Fruit fly (Drosophila melanogaster): ENCODE measurements around the gene Tango5.

The Tango5 gene

DNA sequence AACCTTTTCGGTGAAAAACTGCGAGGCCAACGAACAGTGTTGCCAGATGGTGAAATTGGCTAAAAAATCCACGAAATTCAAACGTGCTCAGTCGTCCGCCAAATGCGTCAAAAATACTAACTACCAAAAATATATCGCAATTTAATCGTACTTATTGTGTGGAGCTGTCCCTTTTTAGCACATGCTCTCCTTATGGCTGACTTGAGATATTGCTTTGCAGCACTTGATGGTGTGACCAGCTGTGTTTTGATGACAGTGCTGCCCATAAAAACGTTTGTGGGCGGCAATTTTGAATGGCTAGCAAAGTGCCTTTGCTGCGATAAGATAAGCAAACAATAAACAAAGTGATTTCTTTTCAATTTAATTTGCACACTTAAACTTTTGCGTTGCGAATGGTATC lies at the start of gene Tango5:
Gene Tango5 (minus strand): TSS at position 208 of the 400 bp plus-strand sequence.
- no peak for TF ChIP-seq h (optimal IDR thresholded peaks at IDR 0.05)
- no peak for TF ChIP-seq psq (optimal IDR thresholded peaks at IDR 0.05)
- TF ChIP-seq insv (optimal IDR thresholded peaks at IDR 0.05) = no peak

- no peak for TF ChIP-seq Sin3A (optimal IDR thresholded peaks at IDR 0.05)
- TF ChIP-seq h (optimal IDR thresholded peaks at IDR 0.05) = no peak
- TF ChIP-seq psq (optimal IDR thresholded peaks at IDR 0.05) = no peak
- TF ChIP-seq Myc (optimal IDR thresholded peaks at IDR 0.05) = no peak
- TF ChIP-seq ttk (optimal IDR thresholded peaks at IDR 0.05) = no peak
- no peak for TF ChIP-seq insv (optimal IDR thresholded peaks at IDR 0.05)
Observed at dm6 chrX:10808684-10809083, 44.5 kb upstream of the Tango5 start.

DNA sequence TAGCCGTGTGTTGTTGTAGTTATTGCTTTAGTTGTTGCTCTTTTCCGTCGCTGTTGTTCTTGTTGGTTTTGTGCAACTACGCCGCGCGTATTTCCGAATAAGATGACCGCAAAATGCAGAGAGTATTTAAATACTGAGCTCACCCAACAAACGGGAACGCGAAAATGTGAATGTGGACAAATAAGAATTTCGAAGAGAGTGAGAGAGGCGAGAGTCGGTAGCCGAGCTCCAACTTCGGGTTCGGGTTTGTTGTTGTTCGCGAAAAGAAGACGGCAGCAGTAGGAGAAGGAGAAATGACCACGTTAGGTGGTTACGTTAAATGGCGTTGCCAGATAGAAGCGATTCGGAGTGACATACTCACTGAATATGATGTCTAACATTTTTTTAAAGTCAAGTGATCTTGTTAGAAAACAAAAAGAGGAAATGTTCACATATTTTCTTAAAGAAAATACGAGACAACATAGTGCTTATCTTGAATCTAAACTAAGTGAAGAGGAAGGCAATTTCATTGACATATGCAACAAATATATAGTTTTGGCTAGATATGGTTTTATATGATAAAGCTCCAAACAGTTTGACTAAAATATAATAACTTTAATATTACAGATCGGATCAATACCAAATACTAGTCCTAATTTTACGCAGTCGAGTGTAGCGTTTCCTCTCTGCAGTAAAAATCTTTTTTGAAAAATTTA lies 42.7 kb upstream of the Tango5 start:
- TF ChIP-seq insv (optimal IDR thresholded peaks at IDR 0.05) = no peak
- TF ChIP-seq ttk (optimal IDR thresholded peaks at IDR 0.05) = no peak
- no peak for TF ChIP-seq h (optimal IDR thresholded peaks at IDR 0.05)
- TF ChIP-seq psq (optimal IDR thresholded peaks at IDR 0.05) = no peak
- no peak for TF ChIP-seq Myc (optimal IDR thresholded peaks at IDR 0.05)
- no peak for TF ChIP-seq Sin3A (optimal IDR thresholded peaks at IDR 0.05)

DNA sequence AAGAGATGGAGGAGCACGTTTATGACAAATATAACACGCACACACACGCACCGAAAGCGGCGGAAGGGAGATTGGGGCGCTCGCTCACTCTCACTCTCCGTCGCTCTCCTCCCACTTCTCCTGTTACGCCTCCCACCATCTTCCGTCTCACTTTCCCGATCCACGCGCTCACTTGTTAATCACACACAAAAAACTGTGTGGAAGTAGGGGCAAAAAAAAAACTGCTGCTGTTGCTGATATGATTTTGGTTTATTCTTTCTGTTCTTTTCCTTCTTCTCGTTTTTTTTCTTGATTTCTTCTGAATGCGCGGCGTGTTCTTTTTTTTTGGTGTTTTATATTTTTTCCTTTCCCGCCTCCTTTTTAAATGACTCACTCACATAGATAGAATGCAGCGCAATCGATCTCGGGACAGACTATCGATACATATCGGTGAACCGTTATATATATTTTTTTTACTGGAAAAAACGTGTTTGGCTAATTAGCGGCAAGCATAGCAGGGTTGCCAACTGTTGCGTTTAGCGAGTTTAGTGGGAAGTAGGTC lies 41.5 kb upstream of the Tango5 start:
- TF ChIP-seq ttk (optimal IDR thresholded peaks at IDR 0.05) (no peak), psq (optimal IDR thresholded peaks at IDR 0.05) (no peak), h (optimal IDR thresholded peaks at IDR 0.05) (no peak), Myc (optimal IDR thresholded peaks at IDR 0.05) (no peak), insv (optimal IDR thresholded peaks at IDR 0.05) (no peak), Sin3A (optimal IDR thresholded peaks at IDR 0.05) (no peak)

DNA sequence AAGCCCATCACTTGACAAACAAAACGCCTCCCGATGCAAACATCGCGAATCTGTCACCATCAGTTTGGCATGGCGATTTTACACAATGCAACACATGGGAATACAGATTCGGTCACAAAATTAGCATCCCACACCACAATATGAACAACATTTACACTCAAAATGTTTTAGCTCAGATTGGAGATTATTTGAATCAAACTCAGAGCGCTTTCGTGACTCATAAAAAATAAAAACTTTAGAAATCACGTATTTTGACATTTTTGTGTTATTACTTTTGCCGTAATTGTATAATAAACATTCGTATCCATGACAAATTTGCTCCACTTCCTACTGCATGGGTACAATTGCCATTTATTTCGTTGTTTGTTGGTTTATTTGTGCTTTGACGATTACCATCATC lies 39.8 kb upstream of the Tango5 start:
- no peak for TF ChIP-seq Myc (optimal IDR thresholded peaks at IDR 0.05)
- TF ChIP-seq h (optimal IDR thresholded peaks at IDR 0.05) = no peak
- no peak for TF ChIP-seq insv (optimal IDR thresholded peaks at IDR 0.05)
- TF ChIP-seq psq (optimal IDR thresholded peaks at IDR 0.05) = no peak
- no peak for TF ChIP-seq Sin3A (optimal IDR thresholded peaks at IDR 0.05)
- TF ChIP-seq ttk (optimal IDR thresholded peaks at IDR 0.05) = no peak

dm6 chrX:10802457-10803378 lies 38.5 kb upstream of the Tango5 start:
- TF ChIP-seq Myc (optimal IDR thresholded peaks at IDR 0.05) (no peak), insv (optimal IDR thresholded peaks at IDR 0.05) (no peak), psq (optimal IDR thresholded peaks at IDR 0.05) (no peak), Sin3A (optimal IDR thresholded peaks at IDR 0.05) (no peak), h (optimal IDR thresholded peaks at IDR 0.05) (no peak), ttk (optimal IDR thresholded peaks at IDR 0.05) (no peak)

DNA sequence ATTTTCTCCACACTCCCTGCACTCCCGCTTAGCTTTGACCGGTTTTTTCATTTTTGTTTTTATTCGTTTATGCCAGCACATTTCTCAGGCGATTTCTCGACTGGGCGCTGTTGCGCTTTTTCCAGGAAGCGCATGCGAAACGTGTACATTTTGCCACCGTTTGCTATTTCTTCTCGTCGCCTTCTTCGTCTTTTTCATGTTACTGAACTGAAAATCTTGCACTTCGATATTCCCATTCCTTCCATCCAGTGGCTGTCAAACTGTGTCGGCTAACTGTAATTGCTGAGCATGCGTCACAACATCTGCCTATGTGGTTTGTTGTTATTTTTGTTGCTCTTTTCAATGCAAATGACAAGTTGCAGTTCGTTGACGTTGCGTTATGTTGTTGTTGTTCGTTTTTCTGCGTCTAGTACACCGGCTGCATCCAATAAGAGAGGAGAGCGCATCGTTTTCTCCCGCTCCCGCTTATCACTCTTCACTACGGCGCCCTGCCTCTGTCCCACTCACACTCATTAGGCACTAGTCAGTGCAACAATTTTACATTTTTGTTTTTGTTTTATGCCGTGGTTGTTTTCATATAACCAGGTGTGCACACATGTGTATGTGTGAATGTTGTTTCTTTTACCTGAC lies 37.7 kb upstream of the Tango5 start:
- TF ChIP-seq ttk (optimal IDR thresholded peaks at IDR 0.05) (no peak), psq (optimal IDR thresholded peaks at IDR 0.05) (no peak), Sin3A (optimal IDR thresholded peaks at IDR 0.05) (no peak), h (optimal IDR thresholded peaks at IDR 0.05) (no peak), Myc (optimal IDR thresholded peaks at IDR 0.05) (no peak), insv (optimal IDR thresholded peaks at IDR 0.05) (no peak)

DNA sequence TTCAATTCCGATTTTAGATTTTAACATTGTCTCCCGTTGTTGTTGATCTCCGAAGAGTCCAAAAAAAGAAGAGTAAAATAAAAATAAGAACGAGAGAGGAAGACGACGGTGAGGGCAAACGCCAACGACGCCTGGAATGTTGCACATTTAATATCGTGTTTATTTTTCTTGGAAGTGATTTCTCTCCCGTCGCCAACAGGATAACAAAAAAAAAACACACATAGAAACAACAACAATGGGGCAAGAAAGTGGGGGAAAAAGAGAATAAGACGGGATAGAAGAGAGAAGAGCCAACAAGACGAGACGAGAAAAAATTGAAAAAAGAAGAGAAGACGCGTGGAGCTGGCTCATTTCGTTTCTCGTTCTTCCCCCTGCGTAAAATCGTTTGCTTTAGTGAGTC lies 36.8 kb upstream of the Tango5 start:
- TF ChIP-seq ttk (optimal IDR thresholded peaks at IDR 0.05) (no peak), psq (optimal IDR thresholded peaks at IDR 0.05) (no peak), Sin3A (optimal IDR thresholded peaks at IDR 0.05) (no peak), Myc (optimal IDR thresholded peaks at IDR 0.05) (no peak), insv (optimal IDR thresholded peaks at IDR 0.05) (no peak), h (optimal IDR thresholded peaks at IDR 0.05) (no peak)

DNA sequence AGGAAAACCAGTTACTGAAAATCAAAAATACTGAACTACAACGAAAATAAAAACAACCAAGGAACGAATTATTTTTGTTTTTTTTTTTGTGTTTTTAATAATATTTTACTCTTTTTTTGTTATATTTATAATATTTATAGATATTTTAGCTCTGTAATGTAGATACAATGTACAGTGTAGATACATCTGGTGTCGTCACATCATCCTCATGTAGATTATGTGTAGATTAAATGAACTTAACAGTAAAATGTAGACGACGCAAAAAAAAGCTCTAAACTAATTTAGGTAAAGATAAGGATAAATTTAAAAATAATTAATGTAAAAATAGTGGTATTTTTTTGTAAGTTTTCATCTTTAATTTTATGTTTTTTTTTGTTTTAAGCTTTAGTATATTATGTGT lies 25.1 kb upstream of the Tango5 start:
- TF ChIP-seq psq (optimal IDR thresholded peaks at IDR 0.05) (no peak), Myc (optimal IDR thresholded peaks at IDR 0.05) (no peak), insv (optimal IDR thresholded peaks at IDR 0.05) (no peak), ttk (optimal IDR thresholded peaks at IDR 0.05) (no peak), Sin3A (optimal IDR thresholded peaks at IDR 0.05) (no peak), h (optimal IDR thresholded peaks at IDR 0.05) (no peak)

dm6 chrX:10787352-10787751 lies 23.1 kb upstream of the Tango5 start:
- TF ChIP-seq psq (optimal IDR thresholded peaks at IDR 0.05) (no peak), h (optimal IDR thresholded peaks at IDR 0.05) (no peak), Myc (optimal IDR thresholded peaks at IDR 0.05) (no peak), ttk (optimal IDR thresholded peaks at IDR 0.05) (no peak), insv (optimal IDR thresholded peaks at IDR 0.05) (no peak), Sin3A (optimal IDR thresholded peaks at IDR 0.05) (no peak)

- TF ChIP-seq psq (optimal IDR thresholded peaks at IDR 0.05) (no peak), ttk (optimal IDR thresholded peaks at IDR 0.05) (no peak)
Observed at dm6 chrX:10786443-10787097, 22.4 kb upstream of the Tango5 start, which contains the start of the genes Ant2 and sesB. Gene Ant2 (minus strand): TSS chrX:10786907. Gene sesB (minus strand): TSS chrX:10786958.
